Fruit fly (Drosophila melanogaster): ENCODE measurements around the gene CG1677.

DNA sequence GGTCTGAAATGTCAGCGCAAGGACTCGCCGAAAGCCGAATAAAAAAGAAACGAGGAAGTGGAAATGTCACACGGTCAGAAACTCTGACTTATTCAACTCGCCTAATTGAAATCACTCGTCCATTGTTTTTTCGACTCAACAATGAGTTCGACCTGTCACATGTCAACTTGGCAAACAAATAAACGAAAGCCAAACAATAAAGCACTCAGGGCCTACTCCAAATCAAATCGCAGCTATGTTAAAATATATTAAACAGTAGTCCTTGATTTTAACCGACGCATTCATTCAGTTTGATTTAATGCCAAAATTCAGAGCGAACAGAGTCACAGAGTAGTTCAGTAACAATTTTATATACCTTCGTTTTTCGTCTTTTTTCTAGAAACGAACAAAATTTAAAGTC, 139.0 kb downstream of the CG1677 start, which contains the start of gene CG1958:
- TF ChIP-seq OdsH (GFP tag; optimal IDR thresholded peaks at IDR 0.05) (no peak), Sox14 (GFP tag; optimal IDR thresholded peaks at IDR 0.05) (no peak), CG8632 (GFP tag; optimal IDR thresholded peaks at IDR 0.05) (no peak), fd85E (GFP tag; optimal IDR thresholded peaks at IDR 0.05) (no peak), CG10669 (GFP tag; optimal IDR thresholded peaks at IDR 0.05) (no peak), CG6854 (GFP tag; optimal IDR thresholded peaks at IDR 0.05) (no peak)

Data from whole organism, prepupa.